Worm (Caenorhabditis elegans): ENCODE results near the gene acp-7.

DNA sequence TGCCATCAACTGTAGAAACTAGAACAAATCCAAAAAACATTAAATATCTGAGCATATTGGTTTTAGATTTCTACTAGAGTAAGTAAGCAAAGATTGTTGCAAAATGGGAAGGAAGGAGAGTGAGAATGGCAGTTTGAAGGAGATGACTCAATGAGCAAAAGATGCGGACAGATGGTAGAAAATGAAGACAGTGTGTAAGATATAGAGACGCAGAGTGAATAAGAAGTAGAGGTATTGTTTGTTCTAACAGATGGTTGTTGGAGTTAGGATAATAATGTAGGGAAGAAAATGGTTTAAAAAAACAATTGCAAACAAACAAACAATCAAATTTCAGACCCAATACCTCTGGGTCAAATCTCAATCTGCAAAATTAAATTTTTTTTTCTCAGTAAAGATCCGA, 39.7 kb upstream of the acp-7 start, which contains the start of gene tmed-13:
- TF ChIP-seq mdl-1 (tag; optimal IDR thresholded peaks at IDR 0.05), result no peak
- TF ChIP-seq ama-1 (optimal IDR thresholded peaks at IDR 0.05), result no peak
- no peak for TF ChIP-seq lin-39 (tag; optimal IDR thresholded peaks at IDR 0.05)
- TF ChIP-seq lin-29 (GFP tag; IDR thresholded peaks at IDR 0.05), result no peak
